Fruit fly (Drosophila melanogaster): ENCODE measurements around the gene CG10140.

Gene CG10140

DNA sequence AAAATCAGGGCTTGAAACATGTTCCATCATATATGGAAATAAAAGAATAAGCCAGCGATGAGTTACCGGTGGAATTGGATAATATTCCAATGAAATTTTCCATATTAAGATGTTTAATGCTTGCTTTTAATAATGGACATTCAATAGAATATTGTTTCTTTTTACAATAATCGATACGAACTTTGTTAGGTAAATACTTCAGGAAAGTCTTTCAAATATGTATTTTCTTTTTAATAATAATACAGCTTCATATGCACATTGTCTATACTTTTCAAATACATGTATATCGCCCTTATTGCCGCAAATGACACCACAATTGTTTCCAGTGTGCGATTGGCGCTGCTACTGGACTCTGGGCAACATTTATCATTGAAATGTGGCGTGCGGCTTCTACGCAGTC is 33.4 kb downstream of the CG10140 start:
- TF ChIP-seq psq (optimal IDR thresholded peaks at IDR 0.05) (no peak), CG8478 (optimal IDR thresholded peaks at IDR 0.05) (no peak), EcR (GFP tag; optimal IDR thresholded peaks at IDR 0.05) (no peak), pan (optimal IDR thresholded peaks at IDR 0.05) (no peak), usp (GFP tag; optimal IDR thresholded peaks at IDR 0.05) (no peak), Dll (optimal IDR thresholded peaks at IDR 0.05) (no peak)

- TF ChIP-seq Dll (optimal IDR thresholded peaks at IDR 0.05), result no peak
Observed at dm6 chr3L:13403141-13403867, 37.0 kb downstream of the CG10140 start.

- no peak for TF ChIP-seq pan (optimal IDR thresholded peaks at IDR 0.05)
- no peak for TF ChIP-seq psq (optimal IDR thresholded peaks at IDR 0.05)
- TF ChIP-seq EcR (GFP tag; optimal IDR thresholded peaks at IDR 0.05), result no peak
- no peak for TF ChIP-seq usp (GFP tag; optimal IDR thresholded peaks at IDR 0.05)
- no peak for TF ChIP-seq CG8478 (optimal IDR thresholded peaks at IDR 0.05)
- TF ChIP-seq Dll (optimal IDR thresholded peaks at IDR 0.05), result no peak
Observed at dm6 chr3L:13400872-13401418, 39.3 kb downstream of the CG10140 start, which contains the start of gene sens. Gene sens (minus strand): TSS chr3L:13401125.

DNA sequence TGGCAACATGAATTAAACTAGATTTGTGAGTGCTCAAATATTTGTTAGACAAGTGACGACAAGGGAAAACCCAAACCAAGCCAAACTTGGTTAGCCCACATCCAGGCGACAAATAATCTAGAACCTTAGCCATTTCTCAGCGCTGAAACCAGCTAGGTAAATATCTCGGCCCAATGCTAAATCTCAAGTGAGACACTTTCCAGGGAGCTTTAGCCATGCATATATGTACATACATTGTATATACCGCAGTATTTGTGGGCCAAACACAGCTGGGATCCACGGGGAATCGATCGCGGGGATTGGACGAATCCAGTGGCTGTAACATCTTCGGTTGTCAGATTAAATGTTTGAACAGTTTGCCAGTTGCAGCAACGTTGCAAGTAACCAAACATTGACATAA is 42.6 kb downstream of the CG10140 start:
- no peak for TF ChIP-seq usp (GFP tag; optimal IDR thresholded peaks at IDR 0.05)
- no peak for TF ChIP-seq psq (optimal IDR thresholded peaks at IDR 0.05)
- TF ChIP-seq EcR (GFP tag; optimal IDR thresholded peaks at IDR 0.05), result no peak
- no peak for TF ChIP-seq Dll (optimal IDR thresholded peaks at IDR 0.05)
- no peak for TF ChIP-seq pan (optimal IDR thresholded peaks at IDR 0.05)
- TF ChIP-seq CG8478 (optimal IDR thresholded peaks at IDR 0.05), result no peak

DNA sequence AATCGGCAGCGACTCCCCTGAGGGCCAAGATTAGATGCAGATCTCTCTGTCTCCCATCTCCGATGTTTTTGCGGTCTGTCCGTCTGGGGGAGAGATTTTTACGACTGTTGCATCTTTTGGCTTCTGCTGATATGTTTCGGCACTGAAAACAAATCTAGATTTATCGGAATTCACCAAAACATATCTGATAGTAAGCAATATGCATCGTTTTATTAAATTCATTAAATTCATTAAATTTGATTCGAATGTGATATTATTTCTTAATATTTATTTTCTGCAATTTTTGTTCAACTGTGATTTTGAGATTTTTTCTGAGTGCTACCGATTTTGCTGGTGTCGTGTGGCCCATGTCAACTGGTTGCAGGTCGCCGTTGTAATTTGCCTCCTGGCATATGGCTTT is 46.7 kb downstream of the CG10140 start:
- TF ChIP-seq psq (optimal IDR thresholded peaks at IDR 0.05) (no peak), CG8478 (optimal IDR thresholded peaks at IDR 0.05) (no peak), pan (optimal IDR thresholded peaks at IDR 0.05) (no peak), usp (GFP tag; optimal IDR thresholded peaks at IDR 0.05) (no peak), EcR (GFP tag; optimal IDR thresholded peaks at IDR 0.05) (no peak), Dll (optimal IDR thresholded peaks at IDR 0.05) (no peak)

DNA sequence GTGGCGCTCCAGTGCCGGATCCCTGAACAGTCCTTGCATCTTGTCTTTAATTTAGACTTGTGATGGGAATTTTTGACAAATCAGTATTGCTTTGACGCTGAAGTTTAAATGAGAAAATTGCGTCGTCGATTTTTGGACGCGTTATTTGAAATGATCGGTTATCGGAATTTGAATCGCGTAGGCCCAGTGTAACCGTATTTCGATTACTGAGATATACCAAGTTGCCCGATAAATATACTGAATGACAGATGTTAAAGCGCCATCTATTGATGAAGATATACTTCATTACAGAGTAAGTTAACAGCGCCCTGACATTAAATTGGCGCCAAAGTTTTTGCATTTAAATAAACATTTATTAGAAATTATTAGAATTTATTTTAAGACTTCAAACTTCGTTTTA is 50.4 kb downstream of the CG10140 start, which contains the start of gene Poc1:
TSS of gene Poc1 (minus strand) at position 173 of the 400 bp plus-strand sequence.
- TF ChIP-seq psq (optimal IDR thresholded peaks at IDR 0.05) (no peak), usp (GFP tag; optimal IDR thresholded peaks at IDR 0.05) (no peak), CG8478 (optimal IDR thresholded peaks at IDR 0.05) (no peak), EcR (GFP tag; optimal IDR thresholded peaks at IDR 0.05) (no peak), pan (optimal IDR thresholded peaks at IDR 0.05) (no peak), Dll (optimal IDR thresholded peaks at IDR 0.05) (no peak)

All from whole organism.